Worm (Caenorhabditis elegans): ENCODE data around the gene npr-27.

npr-27 gene

ce11 chrIV:7317829-7318529 is 12.6 kb downstream of the npr-27 start (continued):
- TF ChIP-seq ceh-63 (GFP tag; optimal IDR thresholded peaks at IDR 0.05), result no peak
- peak in 1 of 2 experiments; percentile 17 for TF ChIP-seq mdl-1 (tag; optimal IDR thresholded peaks at IDR 0.05)
- no peak for TF ChIP-seq ztf-11 (tag; optimal IDR thresholded peaks at IDR 0.05)
- no peak for TF ChIP-seq grh-1 (GFP tag; IDR thresholded peaks at IDR 0.05)
- no peak for TF ChIP-seq irx-1 (tag; optimal IDR thresholded peaks at IDR 0.05)
- no peak for TF ChIP-seq pag-3 (tag; optimal IDR thresholded peaks at IDR 0.05; ENCODE audit: borderline replicate concordance, insufficient read depth)
- TF ChIP-seq sox-4 (tag; optimal IDR thresholded peaks at IDR 0.05), result no peak
- TF ChIP-seq unc-86 (tag; optimal IDR thresholded peaks at IDR 0.05), result no peak
- TF ChIP-seq lin-13 (GFP tag; optimal IDR thresholded peaks at IDR 0.05), result no peak
- no peak for TF ChIP-seq ama-1 (optimal IDR thresholded peaks at IDR 0.05)
- no peak for TF ChIP-seq hlh-17 (GFP tag; optimal IDR thresholded peaks at IDR 0.05; ENCODE audit: borderline replicate concordance)
- no peak for TF ChIP-seq nhr-47 (tag; optimal IDR thresholded peaks at IDR 0.05)
- no peak for TF ChIP-seq unc-130 (tag; optimal IDR thresholded peaks at IDR 0.05)
- TF ChIP-seq vab-15 (tag; optimal IDR thresholded peaks at IDR 0.05), result no peak
- TF ChIP-seq dpl-1 (GFP tag; optimal IDR thresholded peaks at IDR 0.05), result no peak
- no peak for TF ChIP-seq lir-3 (tag; optimal IDR thresholded peaks at IDR 0.05; ENCODE audit: poor library complexity)
- no peak for TF ChIP-seq fkh-8 (tag; optimal IDR thresholded peaks at IDR 0.05)
- TF ChIP-seq mef-2 (tag; optimal IDR thresholded peaks at IDR 0.05), result no peak
- no peak for TF ChIP-seq unc-30 (tag; optimal IDR thresholded peaks at IDR 0.05)
- TF ChIP-seq lin-14 (GFP tag; optimal IDR thresholded peaks at IDR 0.05), result peak; percentile 61
- TF ChIP-seq C34B4.2 (tag; optimal IDR thresholded peaks at IDR 0.05), result no peak
- TF ChIP-seq nhr-85 (tag), result peak; percentile 84
- TF ChIP-seq ceh-88 (GFP tag; IDR thresholded peaks at IDR 0.05), result no peak
- no peak for TF ChIP-seq fos-1 (tag; optimal IDR thresholded peaks at IDR 0.05)
- no peak for TF ChIP-seq lin-15B (tag; optimal IDR thresholded peaks at IDR 0.05)
- TF ChIP-seq egl-27 (tag; optimal IDR thresholded peaks at IDR 0.05), result no peak
- TF ChIP-seq ceh-8 (GFP tag; optimal IDR thresholded peaks at IDR 0.05), result no peak
- no peak for TF ChIP-seq tbx-2 (tag; optimal IDR thresholded peaks at IDR 0.05)
- peak in 1 of 2 experiments; percentile 21 for TF ChIP-seq efl-1 (optimal IDR thresholded peaks at IDR 0.05)
- TF ChIP-seq efl-1 (GFP tag; optimal IDR thresholded peaks at IDR 0.05 in 1 of 2), result no peak
- TF ChIP-seq fkh-4 (tag; optimal IDR thresholded peaks at IDR 0.05; ENCODE audit: borderline replicate concordance), result peak; percentile 40

ce11 chrIV:7318900-7319299 is 13.5 kb downstream of the npr-27 start:
- TF ChIP-seq unc-86 (tag; optimal IDR thresholded peaks at IDR 0.05) (no peak), lin-14 (GFP tag; optimal IDR thresholded peaks at IDR 0.05) (peak; percentile 46), nhr-84 (tag; optimal IDR thresholded peaks at IDR 0.05) (no peak), snpc-4 (tag; optimal IDR thresholded peaks at IDR 0.05) (no peak), mep-1 (tag; optimal IDR thresholded peaks at IDR 0.05) (peak; percentile 7)

ce11 chrIV:7319931-7320435 is 14.6 kb downstream of the npr-27 start:
- TF ChIP-seq ceh-82 (tag; optimal IDR thresholded peaks at IDR 0.05) (peak; percentile 48 to 82 (median 62)), ama-1 (optimal IDR thresholded peaks at IDR 0.05) (no peak), mab-9 (GFP tag; IDR thresholded peaks at IDR 0.05) (no peak), unc-30 (tag; optimal IDR thresholded peaks at IDR 0.05) (no peak), sptf-1 (tag; optimal IDR thresholded peaks at IDR 0.05) (no peak), dsc-1 (tag; optimal IDR thresholded peaks at IDR 0.05) (peak; percentile 88), fos-1 (tag; optimal IDR thresholded peaks at IDR 0.05) (peak; percentile 15), egl-13 (tag; optimal IDR thresholded peaks at IDR 0.05) (peak; percentile 59), efl-3 (GFP tag; optimal IDR thresholded peaks at IDR 0.05) (no peak), nhr-77 (tag; optimal IDR thresholded peaks at IDR 0.05) (peak; percentile 72), C04F5.9 (tag; optimal IDR thresholded peaks at IDR 0.05) (no peak), unc-130 (tag; optimal IDR thresholded peaks at IDR 0.05) (peak; percentile 69), isw-1 (GFP tag; IDR thresholded peaks at IDR 0.05) (peak; percentile 66), nhr-28 (tag; optimal IDR thresholded peaks at IDR 0.05) (no peak), alr-1 (tag; optimal IDR thresholded peaks at IDR 0.05; ENCODE audit: borderline replicate concordance) (no peak), C16A3.4 (tag; optimal IDR thresholded peaks at IDR 0.05) (peak; percentile 44), hlh-4 (tag; optimal IDR thresholded peaks at IDR 0.05) (no peak), ceh-90 (tag; optimal IDR thresholded peaks at IDR 0.05) (no peak), unc-62 (GFP tag; optimal IDR thresholded peaks at IDR 0.05) (no peak), lin-39 (tag; optimal IDR thresholded peaks at IDR 0.05) (peak; percentile 47)
